Fruit fly (Drosophila melanogaster) whole organism, wandering third instar larva: ENCODE results near the gene fuss.

ENCODE experiments used
- CG32264 ChIP-seq: fragments of 200-800 bp; sonication (Bioruptor generic); optimal IDR thresholded peaks from 2 replicates; lab custom pipeline; 2016; ENCODE audit warnings: missing biosample characterization, missing genetic modification characterization
- Jra ChIP-seq: sonication (Bioruptor generic); optimal IDR thresholded peaks from 2 replicates; lab custom pipeline; 2016; ENCODE audit warnings: missing biosample characterization, missing genetic modification characterization
- Mio ChIP-seq: sonication (Bioruptor generic); optimal IDR thresholded peaks from 2 replicates; lab custom pipeline; 2016; ENCODE audit warnings: missing biosample characterization, missing genetic modification characterization
- OdsH ChIP-seq: fragments of 200-800 bp; sonication (Bioruptor generic); optimal IDR thresholded peaks from 2 replicates; lab custom pipeline; 2016; ENCODE audit warnings: missing biosample characterization, mild to moderate bottlenecking, missing genetic modification characterization
- br ChIP-seq: fragments of 200-800 bp; sonication (Bioruptor generic); optimal IDR thresholded peaks from 2 replicates; lab custom pipeline; 2016; ENCODE audit warnings: missing biosample characterization, missing genetic modification characterization
- fru ChIP-seq: fragments of 200-800 bp; sonication (Bioruptor generic); optimal IDR thresholded peaks from 3 replicates; lab custom pipeline; 2016; ENCODE audit warnings: missing biosample characterization, mild to moderate bottlenecking, missing genetic modification characterization
- h ChIP-seq: fragments of 200-800 bp; sonication (Bioruptor generic); optimal IDR thresholded peaks from 3 replicates; lab custom pipeline; 2016; ENCODE audit warnings: missing biosample characterization, mild to moderate bottlenecking, missing genetic modification characterization
- lola ChIP-seq: fragments of >200 bp; optimal IDR thresholded peaks from 2 replicates; lab custom pipeline; 2017; ENCODE audit warnings: missing biosample characterization, missing genetic modification characterization
- pan ChIP-seq: fragments of >200 bp; optimal IDR thresholded peaks from 2 replicates; lab custom pipeline; 2017
- psq ChIP-seq: fragments of 200-800 bp; sonication (Bioruptor generic); optimal IDR thresholded peaks from 3 replicates; lab custom pipeline; 2017; ENCODE audit warnings: missing biosample characterization, mild to moderate bottlenecking, missing genetic modification characterization, moderate library complexity

DNA sequence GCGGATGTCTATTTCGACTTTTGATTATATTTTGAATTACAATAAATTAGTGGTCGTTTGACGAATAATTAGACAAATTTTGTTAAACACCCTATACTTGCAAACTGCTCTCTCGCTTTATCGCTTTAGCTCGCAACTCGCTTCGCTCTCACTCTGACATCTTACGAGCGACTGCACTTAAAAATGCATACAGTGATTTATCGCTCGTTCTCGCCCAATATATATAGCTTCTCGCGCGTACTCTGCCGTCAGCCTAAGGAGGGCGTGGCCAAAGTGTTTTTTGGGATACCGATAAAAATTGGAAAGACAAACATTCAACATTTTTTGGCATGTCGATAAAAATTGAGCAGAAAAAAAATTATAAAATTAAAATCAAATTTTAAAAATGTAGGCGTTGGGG is 30.2 kb upstream of the fuss start:
- no peak for TF ChIP-seq pan
- no peak for TF ChIP-seq h (GFP tag; lab: Kevin White, UChicago)
- TF ChIP-seq Jra: no peak
- no peak for TF ChIP-seq psq (GFP tag; lab: Kevin White, UChicago)
- no peak for TF ChIP-seq br (GFP tag; lab: Kevin White, UChicago)
- TF ChIP-seq OdsH (GFP tag; lab: Kevin White, UChicago): no peak
- no peak for TF ChIP-seq CG32264 (GFP tag; lab: Kevin White, UChicago)
- TF ChIP-seq lola (GFP tag; lab: Kevin White, UChicago): no peak
- TF ChIP-seq Mio (GFP tag; lab: Kevin White, UChicago): no peak
- no peak for TF ChIP-seq fru (GFP tag; lab: Kevin White, UChicago)
